Worm (Caenorhabditis elegans): ENCODE measurements around the gene B0238.15.

DNA sequence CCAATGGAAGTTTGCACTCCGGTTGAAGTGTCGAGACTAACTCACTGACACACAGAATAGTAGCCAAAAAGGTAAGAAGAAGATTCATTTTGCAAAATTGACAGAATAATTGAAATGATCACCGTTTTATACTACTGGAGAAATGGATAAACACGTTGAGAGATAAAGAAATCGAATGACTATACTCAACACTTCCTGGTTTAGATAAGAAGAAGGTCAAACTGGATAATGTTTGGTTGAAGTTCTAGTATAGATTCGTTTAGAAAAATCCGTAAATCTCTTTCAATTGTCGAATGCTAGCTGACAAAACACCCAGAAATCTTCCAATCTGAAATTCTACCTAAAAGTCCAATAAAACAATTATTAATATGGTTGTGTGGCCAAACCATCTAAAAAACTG is 47.3 kb downstream of the B0238.15 start, which contains the start of gene Y49G5A.1:
- TF ChIP-seq snpc-4 (tag; optimal IDR thresholded peaks at IDR 0.05): no peak
- no peak for TF ChIP-seq nhr-237 (tag; optimal IDR thresholded peaks at IDR 0.05)
- no peak for TF ChIP-seq ama-1 (optimal IDR thresholded peaks at IDR 0.05)
- TF ChIP-seq R02D3.7 (tag; optimal IDR thresholded peaks at IDR 0.05): no peak
- no peak for TF ChIP-seq nhr-25 (tag; optimal IDR thresholded peaks at IDR 0.05)
- no peak for TF ChIP-seq lin-39 (tag; optimal IDR thresholded peaks at IDR 0.05)
- no peak for TF ChIP-seq lsy-12 (tag; optimal IDR thresholded peaks at IDR 0.05)
- TF ChIP-seq ztf-11 (tag; optimal IDR thresholded peaks at IDR 0.05): no peak
- TF ChIP-seq unc-62 (GFP tag; optimal IDR thresholded peaks at IDR 0.05): no peak

Data from whole organism, L3 larva.